Worm (Caenorhabditis elegans) whole organism, midembryonic: Measurements from ENCODE around the gene W06G6.10.
"Not testable (repeated sequence)": the region's sequence is repeated elsewhere in the genome, so short reads cannot be mapped to it uniquely, and the experiment has no call there.

ENCODE experiments used
- T22C8.4 ChIP-seq: fragments of 200-800 bp; sonication (Bioruptor generic); IDR thresholded peaks from 2 replicates; pipeline ENCODE4 v1.3.6; 2022; ENCODE audit warnings: missing genetic modification characterization, missing compliant biosample characterization
- klf-2 ChIP-seq: fragments of 200-800 bp; sonication (Bioruptor generic); conservative IDR thresholded peaks from 2 replicates; pipeline ENCODE4 v1.3.6; 2022; ENCODE audit warnings: missing genetic modification reagents, missing genetic modification characterization, missing compliant biosample characterization
- med-1 ChIP-seq: sonication (generic microtip); optimal IDR thresholded peaks from 2 replicates; lab custom pipeline; 2017; ENCODE audit warnings: missing genetic modification characterization, mild to moderate bottlenecking, missing compliant biosample characterization, antibody characterized with exemption, missing genetic modification reagents; ENCODE audit not compliant: insufficient read depth
- tab-1 ChIP-seq: fragments of 200-800 bp; sonication (Bioruptor generic); IDR thresholded peaks from 2 replicates; pipeline ENCODE4 v1.3.6; 2022; ENCODE audit warnings: missing genetic modification characterization, missing compliant biosample characterization
- ztf-23 ChIP-seq: fragments of 200-800 bp; sonication (Bioruptor generic); IDR thresholded peaks from 2 replicates; pipeline ENCODE4 v1.3.6; 2022; ENCODE audit warnings: missing genetic modification reagents, missing genetic modification characterization, missing compliant biosample characterization

ce11 chrV:16649200-16649599, 2.2 kb upstream of the W06G6.10 start, which contains the start of gene W06G6.11:
- not testable (repeated sequence) for TF ChIP-seq T22C8.4; klf-2 (GFP tag; lab: Robert Waterston, UW); tab-1 (GFP tag; lab: Robert Waterston, UW); med-1; ztf-23 (GFP tag; lab: Robert Waterston, UW)
